Worm (Caenorhabditis elegans) whole organism, L4 larva: Measurements from ENCODE around the gene pgl-2.

Experiments used
- dve-1 ChIP-seq: sonication (generic microtip); optimal IDR thresholded peaks from 2 replicates; lab custom pipeline; 2017; ENCODE audit warnings: antibody characterized with exemption, mild to moderate bottlenecking, missing genetic modification characterization, missing compliant biosample characterization; ENCODE audit not compliant: insufficient read depth
- lin-39 ChIP-seq: fragments of 150-350 bp; optimal IDR thresholded peaks from 2 replicates; lab custom pipeline; 2014; ENCODE audit warnings: missing biosample characterization, missing genetic modification reagents, missing genetic modification characterization
- nhr-11 ChIP-seq: fragments of 150-350 bp; optimal IDR thresholded peaks from 2 replicates; lab custom pipeline; 2014; ENCODE audit warnings: missing biosample characterization, missing genetic modification characterization
- nhr-28 ChIP-seq: fragments of 150-350 bp; optimal IDR thresholded peaks from 2 replicates; lab custom pipeline; 2014; ENCODE audit warnings: missing biosample characterization, missing genetic modification characterization
- zag-1 ChIP-seq: fragments of 150-350 bp; optimal IDR thresholded peaks from 2 replicates; lab custom pipeline; 2014; ENCODE audit warnings: missing biosample characterization, missing genetic modification characterization

- TF ChIP-seq zag-1 (tag; lab: Kevin White, UChicago) (no peak), nhr-28 (tag; lab: Kevin White, UChicago) (no peak), nhr-11 (tag; lab: Kevin White, UChicago) (no peak), dve-1 (tag; lab: Kevin White, UChicago) (no peak), lin-39 (tag; lab: Kevin White, UChicago) (no peak)
These were observed 7.9 kb downstream of the pgl-2 start, which contains the start of gene dpy-19 for ce11 chrIII:8667382-8667781.
